Worm (Caenorhabditis elegans) whole organism, L3 larva: Measurements from ENCODE around the gene F21A3.11.

ENCODE experiments used
- ceh-9 ChIP-seq: sonication (generic microtip); optimal IDR thresholded peaks from 2 replicates; lab custom pipeline; 2018; ENCODE audit warnings: missing biosample characterization, missing genetic modification characterization
- lin-15B ChIP-seq: fragments of 150-350 bp; optimal IDR thresholded peaks from 2 replicates; lab custom pipeline; 2014; ENCODE audit warnings: missing biosample characterization, missing genetic modification characterization
- lin-39 ChIP-seq: fragments of 150-350 bp; optimal IDR thresholded peaks from 2 replicates; lab custom pipeline; 2018; ENCODE audit warnings: missing biosample characterization, missing genetic modification reagents, missing genetic modification characterization
- mdl-1 ChIP-seq: fragments of 150-350 bp; optimal IDR thresholded peaks from 2 replicates; lab custom pipeline; 2014; ENCODE audit warnings: missing biosample characterization, missing genetic modification characterization
- zag-1 ChIP-seq: fragments of 150-350 bp; optimal IDR thresholded peaks from 2 replicates; lab custom pipeline; 2014; ENCODE audit warnings: missing biosample characterization, missing genetic modification characterization

- TF ChIP-seq ceh-9 (no peak), lin-15B (tag; lab: Kevin White, UChicago) (no peak), zag-1 (tag; lab: Kevin White, UChicago) (no peak), lin-39 (no peak), mdl-1 (no peak)
These were observed 852 bp upstream of the F21A3.11 start, which contains the start of gene F21A3.2 for ce11 chrV:15533864-15534263.
